Fruit fly (Drosophila melanogaster) whole organism, wandering third instar larva: Measurements from ENCODE around the gene nab.

Experiments
- HLH106 ChIP-seq: fragments of 200-800 bp; optimal IDR thresholded peaks from 3 replicates; lab custom pipeline; 2019; ENCODE audit warnings: missing biosample characterization, mild to moderate bottlenecking, missing genetic modification characterization, moderate library complexity
- Hr83 ChIP-seq: fragments of 200-300 bp; sonication (Bioruptor generic); optimal IDR thresholded peaks from 2 replicates; lab custom pipeline; 2016; ENCODE audit warnings: missing biosample characterization, mild to moderate bottlenecking, missing genetic modification characterization, moderate library complexity; ENCODE audit not compliant: poor library complexity, severe bottlenecking
- Mio ChIP-seq: sonication (Bioruptor generic); optimal IDR thresholded peaks from 2 replicates; lab custom pipeline; 2016; ENCODE audit warnings: missing biosample characterization, missing genetic modification characterization
- Myc ChIP-seq: fragments of >200 bp; optimal IDR thresholded peaks from 2 replicates; lab custom pipeline; 2017
- OdsH ChIP-seq: fragments of 200-800 bp; sonication (Bioruptor generic); optimal IDR thresholded peaks from 2 replicates; lab custom pipeline; 2016; ENCODE audit warnings: missing biosample characterization, mild to moderate bottlenecking, missing genetic modification characterization
- lola ChIP-seq: fragments of >200 bp; optimal IDR thresholded peaks from 2 replicates; lab custom pipeline; 2017; ENCODE audit warnings: missing biosample characterization, missing genetic modification characterization
- pan ChIP-seq: fragments of >200 bp; optimal IDR thresholded peaks from 2 replicates; lab custom pipeline; 2017
- psq ChIP-seq: fragments of 200-800 bp; sonication (Bioruptor generic); optimal IDR thresholded peaks from 3 replicates; lab custom pipeline; 2017; ENCODE audit warnings: missing biosample characterization, mild to moderate bottlenecking, missing genetic modification characterization, moderate library complexity
- sv ChIP-seq: fragments of 200-800 bp; sonication (Bioruptor generic); optimal IDR thresholded peaks from 3 replicates; lab custom pipeline; 2016; ENCODE audit warnings: missing biosample characterization, missing genetic modification characterization
- woc ChIP-seq: sonication (Bioruptor generic); optimal IDR thresholded peaks from 2 replicates; lab custom pipeline; 2016; ENCODE audit warnings: missing biosample characterization, mild to moderate bottlenecking, missing genetic modification characterization

- TF ChIP-seq pan (lab: Kevin White, UChicago), result no peak
- TF ChIP-seq OdsH, result no peak
- no peak for TF ChIP-seq HLH106 (tag; lab: Kevin White, UChicago)
- no peak for TF ChIP-seq Hr83
- no peak for TF ChIP-seq Mio
- TF ChIP-seq sv (GFP tag; lab: Kevin White, UChicago), result no peak
- no peak for TF ChIP-seq lola (GFP tag; lab: Kevin White, UChicago)
- no peak for TF ChIP-seq woc
- no peak for TF ChIP-seq psq (GFP tag; lab: Kevin White, UChicago)
- TF ChIP-seq Myc (lab: Kevin White, UChicago), result no peak
Observed at dm6 chr3L:4113998-4114397, 46.7 kb downstream of the nab start.
